Worm (Caenorhabditis elegans): ENCODE measurements around the gene etc-1.

ce11 chrII:8668871-8669270 lies 4.2 kb downstream of the etc-1 start:
- TF ChIP-seq ceh-82 (tag; optimal IDR thresholded peaks at IDR 0.05) (no peak), lin-39 (tag; optimal IDR thresholded peaks at IDR 0.05) (no peak), elt-2 (tag; optimal IDR thresholded peaks at IDR 0.05) (no peak), elt-1 (tag; optimal IDR thresholded peaks at IDR 0.05) (no peak), unc-62 (GFP tag; optimal IDR thresholded peaks at IDR 0.05) (no peak), egl-27 (tag; optimal IDR thresholded peaks at IDR 0.05) (no peak), skn-1 (tag; optimal IDR thresholded peaks at IDR 0.05) (no peak), ztf-11 (tag; optimal IDR thresholded peaks at IDR 0.05) (no peak), mdl-1 (tag; optimal IDR thresholded peaks at IDR 0.05) (no peak), nhr-28 (tag; optimal IDR thresholded peaks at IDR 0.05) (no peak), ama-1 (optimal IDR thresholded peaks at IDR 0.05) (no peak), R02D3.7 (tag; optimal IDR thresholded peaks at IDR 0.05) (no peak), nhr-237 (tag; optimal IDR thresholded peaks at IDR 0.05) (no peak), nhr-12 (tag; optimal IDR thresholded peaks at IDR 0.05) (no peak)

Data from whole organism, L3 larva.